Worm (Caenorhabditis elegans) whole organism, mixed stage, embryonic: ENCODE measurements around the gene F53C3.6.

Source experiments
- M03D4.4 ChIP-seq: sonication (generic microtip); optimal IDR thresholded peaks from 2 replicates; lab custom pipeline; 2017; ENCODE audit warnings: mild to moderate bottlenecking, missing genetic modification characterization, missing compliant biosample characterization
- bed-3 ChIP-seq: fragments of 200-800 bp; sonication (Bioruptor generic); optimal IDR thresholded peaks from 3 replicates; lab custom pipeline; 2018; ENCODE audit warnings: mild to moderate bottlenecking, missing genetic modification characterization, moderate library complexity, missing compliant biosample characterization
- blmp-1 ChIP-seq: fragments of 150-350 bp; optimal IDR thresholded peaks from 2 replicates; lab custom pipeline; 2014; ENCODE audit warnings: missing biosample characterization, missing genetic modification characterization
- ceh-39 ChIP-seq: fragments of 150-350 bp; optimal IDR thresholded peaks from 2 replicates; lab custom pipeline; 2014; ENCODE audit warnings: missing biosample characterization, missing genetic modification characterization
- ceh-43 ChIP-seq: fragments of 200-800 bp; sonication (Bioruptor generic); optimal IDR thresholded peaks from 2 replicates; lab custom pipeline; 2018; ENCODE audit warnings: mild to moderate bottlenecking, missing genetic modification characterization, moderate library complexity, missing compliant biosample characterization
- ceh-83 ChIP-seq: fragments of 200-800 bp; sonication (Bioruptor generic); optimal IDR thresholded peaks from 2 replicates; lab custom pipeline; 2018; ENCODE audit warnings: mild to moderate bottlenecking, missing genetic modification characterization, missing compliant biosample characterization
- ces-1 ChIP-seq: fragments of 150-350 bp; optimal IDR thresholded peaks from 2 replicates; lab custom pipeline; 2014; ENCODE audit warnings: missing biosample characterization, missing genetic modification reagents, missing genetic modification characterization
- cnd-1 ChIP-seq: fragments of 200-800 bp; sonication (Bioruptor generic); optimal IDR thresholded peaks from 2 replicates; lab custom pipeline; 2018; ENCODE audit warnings: mild to moderate bottlenecking, missing genetic modification characterization, missing compliant biosample characterization
- drap-1 ChIP-seq: fragments of 200-800 bp; sonication (Bioruptor generic); optimal IDR thresholded peaks from 3 replicates; lab custom pipeline; 2018; ENCODE audit warnings: mild to moderate bottlenecking, missing genetic modification characterization, missing compliant biosample characterization
- elt-1 ChIP-seq: sonication (generic microtip); optimal IDR thresholded peaks from 2 replicates; lab custom pipeline; 2017; ENCODE audit warnings: missing genetic modification characterization, mild to moderate bottlenecking, missing compliant biosample characterization, antibody characterized with exemption, moderate library complexity, borderline replicate concordance; ENCODE audit not compliant: insufficient read depth
- elt-3 ChIP-seq: fragments of 150-350 bp; optimal IDR thresholded peaks from 2 replicates; lab custom pipeline; 2014; ENCODE audit warnings: missing biosample characterization, missing genetic modification characterization
- flh-1 ChIP-seq: fragments of 200-800 bp; sonication (Bioruptor generic); optimal IDR thresholded peaks from 2 replicates; lab custom pipeline; 2018; ENCODE audit warnings: mild to moderate bottlenecking, missing genetic modification characterization, moderate library complexity, missing compliant biosample characterization
- ham-2 ChIP-seq: fragments of 200-800 bp; sonication (Bioruptor generic); optimal IDR thresholded peaks from 2 replicates; lab custom pipeline; 2018; ENCODE audit warnings: mild to moderate bottlenecking, missing genetic modification characterization, missing compliant biosample characterization
- hlh-1 ChIP-seq: fragments of 150-350 bp; optimal IDR thresholded peaks from 2 replicates; lab custom pipeline; 2014; ENCODE audit warnings: missing biosample characterization, missing genetic modification reagents, missing genetic modification characterization
- lin-13 ChIP-seq: fragments of 150-350 bp; optimal IDR thresholded peaks from 2 replicates; lab custom pipeline; 2014; ENCODE audit warnings: missing biosample characterization, missing genetic modification characterization
- lin-32 ChIP-seq: fragments of 200-800 bp; sonication (Bioruptor generic); optimal IDR thresholded peaks from 2 replicates; lab custom pipeline; 2018; ENCODE audit warnings: mild to moderate bottlenecking, missing genetic modification characterization, missing compliant biosample characterization
- lsy-2 ChIP-seq: fragments of 150-350 bp; optimal IDR thresholded peaks from 2 replicates; lab custom pipeline; 2014; ENCODE audit warnings: missing biosample characterization, missing genetic modification characterization
- mep-1 ChIP-seq: fragments of 150-350 bp; optimal IDR thresholded peaks from 2 replicates; lab custom pipeline; 2017; ENCODE audit warnings: missing biosample characterization, missing genetic modification reagents, missing genetic modification characterization, inconsistent platforms
- mls-2 ChIP-seq: sonication (generic microtip); optimal IDR thresholded peaks from 2 replicates; lab custom pipeline; 2016; ENCODE audit warnings: mild to moderate bottlenecking, missing genetic modification characterization, moderate library complexity, missing compliant biosample characterization
- nhr-12 ChIP-seq: fragments of 150-350 bp; optimal IDR thresholded peaks from 2 replicates; lab custom pipeline; 2014; ENCODE audit warnings: missing biosample characterization, missing genetic modification characterization
- nhr-2 ChIP-seq: fragments of 150-350 bp; optimal IDR thresholded peaks from 2 replicates; lab custom pipeline; 2014; ENCODE audit warnings: missing biosample characterization, missing genetic modification characterization
- nhr-237 ChIP-seq: fragments of 150-350 bp; optimal IDR thresholded peaks from 2 replicates; lab custom pipeline; 2014; ENCODE audit warnings: missing biosample characterization, missing genetic modification characterization
- nhr-28 ChIP-seq: fragments of 150-350 bp; optimal IDR thresholded peaks from 2 replicates; lab custom pipeline; 2014; ENCODE audit warnings: missing biosample characterization, missing genetic modification characterization
- sem-2 ChIP-seq: fragments of 200-800 bp; sonication (Bioruptor generic); optimal IDR thresholded peaks from 2 replicates; lab custom pipeline; 2018; ENCODE audit warnings: mild to moderate bottlenecking, missing genetic modification characterization, missing compliant biosample characterization
- snpc-4 ChIP-seq: fragments of 150-350 bp; optimal IDR thresholded peaks from 2 replicates; lab custom pipeline; 2014; ENCODE audit warnings: missing biosample characterization, missing genetic modification characterization
- sptf-1 ChIP-seq: sonication (generic microtip); optimal IDR thresholded peaks from 2 replicates; lab custom pipeline; 2017; ENCODE audit warnings: mild to moderate bottlenecking, missing genetic modification characterization, moderate library complexity, missing compliant biosample characterization
- unc-120 ChIP-seq: sonication (generic microtip); optimal IDR thresholded peaks from 2 replicates; lab custom pipeline; 2017; ENCODE audit warnings: missing genetic modification characterization, missing compliant biosample characterization; ENCODE audit not compliant: poor library complexity, severe bottlenecking
- unc-62 ChIP-seq: fragments of 150-350 bp; optimal IDR thresholded peaks from 2 replicates; lab custom pipeline; 2014; ENCODE audit warnings: missing biosample characterization, missing genetic modification reagents, missing genetic modification characterization
- zip-8 ChIP-seq: fragments of 150-350 bp; optimal IDR thresholded peaks from 2 replicates; lab custom pipeline; 2014; ENCODE audit warnings: missing biosample characterization, missing genetic modification characterization
- ztf-11 ChIP-seq: fragments of 150-350 bp; optimal IDR thresholded peaks from 2 replicates; lab custom pipeline; 2014; ENCODE audit warnings: missing biosample characterization, missing genetic modification characterization

F53C3.6 gene

DNA sequence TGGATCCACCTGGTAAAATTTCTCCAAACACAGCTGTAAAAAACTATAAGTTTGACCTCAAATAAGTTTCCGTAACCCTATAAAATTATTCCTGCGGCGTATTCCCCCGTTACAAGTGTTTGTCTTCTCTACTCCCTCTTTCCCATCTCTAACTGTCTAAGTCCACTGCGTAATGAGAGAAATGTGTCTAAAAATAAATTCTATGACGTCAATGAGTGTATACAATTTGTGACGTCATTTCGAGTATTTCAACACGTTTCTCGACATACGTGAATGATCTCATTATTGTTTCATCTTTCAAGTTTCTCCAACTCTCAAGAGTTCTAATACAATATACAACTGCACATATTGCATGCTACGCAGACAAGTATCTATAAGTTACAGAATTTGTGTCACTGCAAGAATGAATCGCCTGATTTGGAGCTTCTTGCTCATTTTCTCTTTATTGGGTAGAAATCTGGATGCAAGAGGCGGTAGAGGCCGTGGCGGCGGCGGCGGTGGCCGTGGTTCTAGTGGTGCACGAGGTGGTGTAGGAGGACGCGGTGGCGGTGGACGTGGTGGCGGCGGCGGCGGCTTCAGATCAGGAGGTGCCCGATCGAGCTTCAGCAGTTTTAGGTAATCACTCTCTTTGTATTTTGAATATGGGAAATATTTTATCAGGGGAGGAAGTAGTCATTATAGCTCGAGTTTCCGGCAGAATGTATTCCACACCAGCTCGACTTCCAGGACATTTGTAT is at the start of gene F53C3.6:
Gene F53C3.6, plus strand, starts transcription at position 385 of the 737 bp plus-strand sequence.
- no peak for TF ChIP-seq unc-120 (tag; lab: Kevin White, UChicago)
- no peak for TF ChIP-seq mep-1 (tag; lab: Kevin White, UChicago)
- TF ChIP-seq elt-1 (tag; lab: Kevin White, UChicago) = no peak
- no peak for TF ChIP-seq elt-3
- TF ChIP-seq ces-1 (GFP tag; lab: Kevin White, UChicago) = peak; percentile 94
- no peak for TF ChIP-seq ceh-43
- TF ChIP-seq ztf-11 (tag; lab: Kevin White, UChicago) = no peak
- peak; percentile 81 for TF ChIP-seq unc-62 (GFP tag; lab: Kevin White, UChicago)
- TF ChIP-seq nhr-12 (tag; lab: Kevin White, UChicago) = no peak
- peak; percentile 29 for TF ChIP-seq nhr-2
- no peak for TF ChIP-seq cnd-1 (tag; lab: Kevin White, UChicago)
- TF ChIP-seq ceh-39 (tag; lab: Kevin White, UChicago) = no peak
- no peak for TF ChIP-seq M03D4.4
- no peak for TF ChIP-seq sem-2
- no peak for TF ChIP-seq bed-3 (GFP tag; lab: Kevin White, UChicago)
- peak; percentile 64 for TF ChIP-seq zip-8 (tag; lab: Kevin White, UChicago)
- TF ChIP-seq sptf-1 = no peak
- no peak for TF ChIP-seq mls-2 (tag; lab: Kevin White, UChicago)
- peak; percentile 48 for TF ChIP-seq ceh-83
- TF ChIP-seq flh-1 (GFP tag; lab: Kevin White, UChicago) = no peak
- TF ChIP-seq hlh-1 (tag; lab: Kevin White, UChicago) = no peak
- no peak for TF ChIP-seq nhr-28 (tag; lab: Kevin White, UChicago)
- no peak for TF ChIP-seq blmp-1
- no peak for TF ChIP-seq lin-13
- peak; percentile 23 for TF ChIP-seq nhr-237 (tag; lab: Kevin White, UChicago)
- no peak for TF ChIP-seq lin-32 (GFP tag; lab: Kevin White, UChicago)
- no peak for TF ChIP-seq drap-1 (GFP tag; lab: Kevin White, UChicago)
- TF ChIP-seq, all 35 proteins: peak for 6

DNA sequence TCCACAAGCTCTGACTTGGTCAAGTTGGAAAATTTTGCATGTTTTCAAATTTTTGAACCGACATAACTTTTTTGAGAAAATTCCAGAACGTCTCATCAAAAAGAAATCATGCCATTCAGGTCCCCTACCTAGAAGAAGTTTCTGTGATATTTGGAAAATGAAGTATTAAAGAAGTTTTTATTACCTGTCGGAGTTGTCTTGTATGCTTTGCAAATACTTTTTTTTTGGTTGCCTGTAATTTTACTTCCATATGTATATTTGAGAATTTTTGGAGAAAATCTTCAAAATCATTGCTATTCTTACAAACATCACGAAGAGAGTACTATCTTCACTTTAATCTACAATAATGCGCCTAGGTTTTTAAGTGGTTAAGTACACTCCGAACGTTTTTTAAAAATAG is 47.3 kb upstream of the F53C3.6 start, which contains the start of gene nhr-72:
Gene nhr-72, minus strand, starts transcription at position 101 of the 400 bp plus-strand sequence.
- TF ChIP-seq ceh-43 (no peak), drap-1 (GFP tag; lab: Kevin White, UChicago) (no peak), bed-3 (GFP tag; lab: Kevin White, UChicago) (no peak)

DNA sequence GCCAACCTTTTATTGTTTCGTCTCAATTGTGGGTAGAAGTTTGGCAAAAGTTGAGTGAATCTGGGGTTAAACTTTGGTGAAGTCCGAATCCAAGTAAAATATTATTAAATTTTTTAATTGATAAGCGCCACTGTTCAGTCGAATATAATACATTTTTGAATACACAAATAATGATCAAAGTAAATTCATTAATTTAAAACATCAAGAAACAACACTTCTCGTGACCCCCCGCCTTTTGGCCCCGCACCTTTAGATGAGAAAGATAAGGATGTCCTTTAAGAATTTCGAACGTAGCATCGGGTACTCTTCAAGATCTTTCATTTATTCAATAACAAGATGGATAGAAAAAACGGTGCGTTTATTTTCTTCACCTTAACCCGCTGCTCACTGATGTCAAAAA is 45.3 kb upstream of the F53C3.6 start, which contains the start of gene nhr-257:
Gene nhr-257, plus strand, starts transcription at position 301 of the 400 bp plus-strand sequence.
- TF ChIP-seq ham-2 (GFP tag; lab: Kevin White, UChicago) = no peak
- no peak for TF ChIP-seq unc-62 (GFP tag; lab: Kevin White, UChicago)
- TF ChIP-seq nhr-237 (tag; lab: Kevin White, UChicago) = no peak
- no peak for TF ChIP-seq bed-3 (GFP tag; lab: Kevin White, UChicago)
- TF ChIP-seq nhr-28 (tag; lab: Kevin White, UChicago) = no peak
- TF ChIP-seq hlh-1 (tag; lab: Kevin White, UChicago) = no peak
- no peak for TF ChIP-seq sptf-1
- no peak for TF ChIP-seq drap-1 (GFP tag; lab: Kevin White, UChicago)
- TF ChIP-seq elt-3 = no peak

DNA sequence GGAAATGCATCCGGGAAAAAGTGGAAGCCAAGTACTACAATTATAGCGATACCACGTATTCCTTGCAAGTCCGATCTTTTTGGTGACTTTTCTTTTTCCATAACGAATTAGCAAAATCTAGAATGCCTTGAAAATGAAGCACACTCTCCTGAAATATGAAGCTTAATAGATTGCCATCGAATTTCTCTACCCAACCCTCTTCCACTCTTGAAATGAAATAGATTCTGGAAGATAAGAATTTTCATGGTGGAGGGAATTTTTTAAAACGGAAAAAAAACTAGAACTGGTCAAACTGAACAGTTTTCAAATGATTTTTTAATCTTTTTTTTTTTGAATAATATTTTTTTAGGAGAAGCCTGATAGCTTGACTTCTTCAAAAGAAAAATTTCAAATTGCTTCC is 37.1 kb upstream of the F53C3.6 start, which contains the start of gene oac-11:
Gene oac-11, minus strand, starts transcription at position 101 of the 400 bp plus-strand sequence.
- no peak for TF ChIP-seq snpc-4 (tag; lab: Kevin White, UChicago)
- no peak for TF ChIP-seq M03D4.4
- no peak for TF ChIP-seq lin-13
- TF ChIP-seq unc-120 (tag; lab: Kevin White, UChicago) = no peak
- TF ChIP-seq nhr-2 = no peak
- no peak for TF ChIP-seq elt-3
- TF ChIP-seq flh-1 (GFP tag; lab: Kevin White, UChicago) = no peak
- no peak for TF ChIP-seq hlh-1 (tag; lab: Kevin White, UChicago)
- TF ChIP-seq ceh-83 = no peak
- TF ChIP-seq lin-32 (GFP tag; lab: Kevin White, UChicago) = no peak
- TF ChIP-seq bed-3 (GFP tag; lab: Kevin White, UChicago) = no peak
- TF ChIP-seq ham-2 (GFP tag; lab: Kevin White, UChicago) = no peak
- TF ChIP-seq lsy-2 = no peak
- no peak for TF ChIP-seq blmp-1
- TF ChIP-seq elt-1 (tag; lab: Kevin White, UChicago) = no peak
- no peak for TF ChIP-seq mls-2 (tag; lab: Kevin White, UChicago)
- no peak for TF ChIP-seq nhr-28 (tag; lab: Kevin White, UChicago)
- no peak for TF ChIP-seq cnd-1 (tag; lab: Kevin White, UChicago)
- no peak for TF ChIP-seq drap-1 (GFP tag; lab: Kevin White, UChicago)
